Fruit fly (Drosophila melanogaster) S2 (cell line): ENCODE results near the gene MED20.

Experiments used
- CG8478 ChIP-seq: fragments of >200 bp; optimal IDR thresholded peaks from 2 replicates; lab custom pipeline; 2018
- CTCF ChIP-seq, 2 experiments: fragments of >200 bp; optimal IDR thresholded peaks; 2 replicates each; lab custom pipeline; 2018

Gene MED20

DNA sequence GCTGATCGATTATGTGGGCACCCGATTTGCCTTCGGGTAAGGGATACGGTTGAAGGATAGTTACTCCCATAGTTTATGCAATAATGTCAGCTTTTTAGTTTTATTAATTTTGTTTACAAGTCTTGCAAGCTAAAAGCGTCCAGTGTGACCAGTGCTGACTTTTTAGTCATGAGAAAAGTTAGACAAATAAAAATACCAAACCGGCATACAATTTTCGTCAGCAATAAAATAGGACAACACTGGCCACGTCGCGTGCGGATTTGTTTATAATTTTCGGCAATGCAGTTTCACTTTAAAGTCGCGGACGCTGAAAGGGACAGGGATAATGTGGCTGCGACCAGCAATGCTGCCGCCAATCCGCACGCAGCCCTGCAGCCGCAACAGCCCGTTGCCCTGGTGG lies at the start of gene MED20, which contains the start of gene Trf:
Gene MED20 (minus strand): TSS at position 157 of the 400 bp plus-strand sequence.
Gene Trf (plus strand): TSS at position 204 of the 400 bp plus-strand sequence.
- TF ChIP-seq CG8478 (lab: Kevin White, UChicago) (no peak), CTCF (optimal IDR thresholded peaks at IDR 0.05; lab: Kevin White, UChicago) (peak in 1 of 2 experiments; percentile 7)

dm6 chr2L:8116632-8117193 lies 44.1 kb upstream of the MED20 start:
- TF ChIP-seq CG8478 (lab: Kevin White, UChicago) = no peak
- no peak for TF ChIP-seq CTCF (optimal IDR thresholded peaks at IDR 0.05; lab: Kevin White, UChicago)

dm6 chr2L:8110549-8111438 lies 38.1 kb upstream of the MED20 start:
- TF ChIP-seq CG8478 (lab: Kevin White, UChicago) (no peak), CTCF (optimal IDR thresholded peaks at IDR 0.05; lab: Kevin White, UChicago) (no peak)

- TF ChIP-seq CG8478 (lab: Kevin White, UChicago) (no peak), CTCF (optimal IDR thresholded peaks at IDR 0.05; lab: Kevin White, UChicago) (no peak)
These were observed 32.1 kb upstream of the MED20 start for dm6 chr2L:8104706-8105105.

DNA sequence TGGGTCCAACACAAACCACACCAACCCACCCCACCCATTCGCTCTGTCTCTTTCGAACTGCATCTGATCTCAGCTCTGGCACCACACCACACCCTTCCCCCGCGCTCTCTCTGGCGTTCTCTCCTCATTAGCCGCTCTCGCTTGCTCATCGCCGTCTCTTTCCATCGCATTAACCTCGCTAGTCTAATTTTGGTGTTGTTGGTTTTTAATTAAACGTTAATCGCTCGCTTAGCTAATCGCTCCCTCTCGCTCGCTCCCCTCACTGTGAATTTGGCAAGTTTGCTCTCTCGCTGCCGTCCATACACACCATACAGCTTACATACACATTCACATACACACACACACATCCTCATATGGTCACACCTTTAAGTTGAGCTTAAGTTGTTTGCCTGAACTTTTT lies 31.4 kb upstream of the MED20 start:
- TF ChIP-seq CG8478 (lab: Kevin White, UChicago) = no peak
- no peak for TF ChIP-seq CTCF (optimal IDR thresholded peaks at IDR 0.05; lab: Kevin White, UChicago)

dm6 chr2L:8103073-8103472 lies 30.4 kb upstream of the MED20 start:
- no peak for TF ChIP-seq CTCF (optimal IDR thresholded peaks at IDR 0.05; lab: Kevin White, UChicago)
- no peak for TF ChIP-seq CG8478 (lab: Kevin White, UChicago)

dm6 chr2L:8100489-8101352 lies 28.1 kb upstream of the MED20 start:
- TF ChIP-seq CTCF (optimal IDR thresholded peaks at IDR 0.05; lab: Kevin White, UChicago) (no peak), CG8478 (lab: Kevin White, UChicago) (no peak)

DNA sequence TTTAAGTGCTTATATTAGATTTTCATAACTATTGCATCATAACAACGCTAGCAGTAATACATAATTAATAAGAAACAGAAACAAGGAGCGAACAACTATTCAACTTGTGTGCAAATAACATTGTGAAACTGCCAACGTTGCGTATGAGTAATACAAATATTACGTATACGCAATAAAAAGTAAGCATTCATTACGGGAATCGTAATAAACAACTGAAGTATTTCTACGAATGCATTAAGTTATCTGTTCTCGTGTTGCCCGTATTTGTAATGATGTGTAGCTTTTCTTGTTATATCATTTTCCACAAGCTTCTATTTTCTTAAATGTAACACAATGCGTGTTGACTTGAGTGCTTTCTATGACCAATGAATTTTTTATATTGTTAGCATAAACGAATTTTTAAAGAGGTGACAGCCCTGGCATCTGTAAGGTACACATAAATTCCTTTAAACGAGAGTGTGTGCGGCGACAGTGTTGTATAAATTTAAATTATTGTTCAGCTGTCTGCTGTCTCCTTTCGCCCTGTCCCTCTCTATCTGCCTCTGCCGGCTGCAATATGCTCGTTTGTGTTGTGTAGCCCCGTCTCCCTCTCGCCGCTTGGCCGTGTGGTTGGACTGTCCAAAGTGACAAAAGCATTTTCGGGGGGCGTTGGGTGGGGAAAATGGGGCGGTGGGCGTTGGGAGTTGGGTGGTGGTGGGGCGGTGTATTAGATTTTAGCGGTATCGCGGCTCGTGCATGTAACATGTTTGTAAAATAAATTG lies 27.1 kb upstream of the MED20 start:
- no peak for TF ChIP-seq CTCF (optimal IDR thresholded peaks at IDR 0.05; lab: Kevin White, UChicago)
- TF ChIP-seq CG8478 (lab: Kevin White, UChicago) = no peak

DNA sequence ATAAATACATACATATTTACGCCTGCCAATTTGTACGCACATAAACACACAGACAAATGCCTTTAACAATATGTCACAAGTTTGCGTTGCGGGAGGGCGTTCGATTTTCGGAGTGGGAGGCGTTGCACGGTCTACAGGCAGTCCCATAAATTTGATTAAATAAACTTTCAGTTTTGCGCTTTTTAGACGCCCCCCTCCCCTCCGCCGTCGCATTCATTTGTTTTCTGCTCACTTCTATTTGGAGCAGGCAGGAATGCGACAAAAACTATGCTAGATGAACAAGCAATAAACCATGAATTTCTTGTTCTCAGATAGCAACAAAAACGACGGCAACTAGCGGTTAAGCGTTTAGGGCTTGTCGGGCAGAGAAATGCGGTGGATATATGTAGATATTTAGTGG lies 26.4 kb upstream of the MED20 start:
- TF ChIP-seq CG8478 (lab: Kevin White, UChicago) (no peak), CTCF (optimal IDR thresholded peaks at IDR 0.05; lab: Kevin White, UChicago) (no peak)

- no peak for TF ChIP-seq CG8478 (lab: Kevin White, UChicago)
- TF ChIP-seq CTCF (optimal IDR thresholded peaks at IDR 0.05; lab: Kevin White, UChicago) = peak in 1 of 2 experiments; percentile 3
These were observed 25.6 kb upstream of the MED20 start for dm6 chr2L:8097964-8098945.

dm6 chr2L:8097461-8097860 lies 24.8 kb upstream of the MED20 start:
- TF ChIP-seq CTCF (optimal IDR thresholded peaks at IDR 0.05; lab: Kevin White, UChicago) (no peak), CG8478 (lab: Kevin White, UChicago) (no peak)

dm6 chr2L:8095176-8095575 lies 22.5 kb upstream of the MED20 start:
- TF ChIP-seq CTCF (optimal IDR thresholded peaks at IDR 0.05; lab: Kevin White, UChicago) (no peak), CG8478 (lab: Kevin White, UChicago) (no peak)
